Worm (Caenorhabditis elegans) whole organism, L1 larva: ENCODE results near the gene T01G5.7.

ENCODE experiments used
- ceh-82 ChIP-seq, 3 experiments: fragments of 150-350 bp in 1 of 3; sonication (generic microtip) in 2 of 3; optimal IDR thresholded peaks; 2 replicates each; lab custom pipeline; 2014 to 2017; ENCODE audit warnings: missing biosample characterization in 3 of 3, missing genetic modification characterization in 3 of 3
- dpl-1 ChIP-seq, 3 experiments: fragments of 150-350 bp in 2 of 3; sonication (generic microtip) in 1 of 3; optimal IDR thresholded peaks; 2 replicates each; lab custom pipeline; 2014 to 2017; ENCODE audit warnings: missing biosample characterization in 3 of 3, missing genetic modification characterization in 3 of 3, missing genetic modification reagents in 3 of 3
- dsc-1 ChIP-seq: sonication (generic microtip); optimal IDR thresholded peaks from 2 replicates; lab custom pipeline; 2016; ENCODE audit warnings: mild to moderate bottlenecking, missing genetic modification characterization, missing compliant biosample characterization
- efl-1 ChIP-seq, 4 experiments: fragments of 150-350 bp; optimal IDR thresholded peaks in 3 of 4; peaks in 1 of 4; 1 replicate in 1 of 4; 2 replicates in 3 of 4; lab custom pipeline; 2014; ENCODE audit warnings: missing biosample characterization in 2 of 4, missing genetic modification characterization in 2 of 4, missing genetic modification reagents in 2 of 4
- efl-3 ChIP-seq: fragments of 200-800 bp; sonication (Bioruptor generic); optimal IDR thresholded peaks from 2 replicates; lab custom pipeline; 2018; ENCODE audit warnings: mild to moderate bottlenecking, missing genetic modification characterization, missing compliant biosample characterization
- egl-13 ChIP-seq: sonication (generic microtip); optimal IDR thresholded peaks from 2 replicates; lab custom pipeline; 2016; ENCODE audit warnings: missing genotype, missing genetic modification reagents, missing genetic modification characterization, missing compliant biosample characterization
- elt-3 ChIP-seq, 6 experiments: fragments of 150-350 bp in 1 of 6; sonication (generic microtip); optimal IDR thresholded peaks; 2 replicates each; lab custom pipeline; 2017 to 2018; ENCODE audit warnings: missing biosample characterization in 6 of 6, missing genetic modification characterization in 6 of 6, inconsistent platforms in 1 of 6
- ets-5 ChIP-seq: fragments of 200-800 bp; sonication (Bioruptor generic); IDR thresholded peaks from 2 replicates; pipeline ENCODE4 v1.3.6; 2022; ENCODE audit warnings: missing genetic modification characterization, missing compliant biosample characterization
- fkh-10 ChIP-seq: sonication (generic microtip); optimal IDR thresholded peaks from 2 replicates; lab custom pipeline; 2017; ENCODE audit warnings: missing biosample characterization, missing genetic modification reagents, missing genetic modification characterization
- fkh-4 ChIP-seq: sonication (generic microtip); optimal IDR thresholded peaks from 2 replicates; lab custom pipeline; 2016; ENCODE audit warnings: missing compliant biosample characterization, missing genetic modification characterization, borderline replicate concordance
- hlh-17 ChIP-seq: fragments of 200-800 bp; sonication (Bioruptor generic); optimal IDR thresholded peaks from 2 replicates; lab custom pipeline; 2018; ENCODE audit warnings: missing genetic modification characterization, mild to moderate bottlenecking, missing compliant biosample characterization, moderate library complexity, borderline replicate concordance
- hpl-2 ChIP-seq: fragments of 150-350 bp; optimal IDR thresholded peaks from 2 replicates; lab custom pipeline; 2014; ENCODE audit warnings: missing biosample characterization, missing genetic modification reagents, missing genetic modification characterization
- isw-1 ChIP-seq: fragments of 200-800 bp; sonication (Bioruptor generic); IDR thresholded peaks from 2 replicates; pipeline ENCODE4 v1.3.6; 2022; ENCODE audit warnings: missing genetic modification characterization, missing compliant biosample characterization
- lin-14 ChIP-seq: fragments of 200-800 bp; sonication (Bioruptor generic); optimal IDR thresholded peaks from 2 replicates; lab custom pipeline; 2018; ENCODE audit warnings: mild to moderate bottlenecking, missing genetic modification characterization, moderate library complexity, missing compliant biosample characterization
- lin-15B ChIP-seq: fragments of 150-350 bp; sonication (generic microtip); optimal IDR thresholded peaks from 3 replicates; lab custom pipeline; 2014; ENCODE audit warnings: missing biosample characterization, missing genetic modification characterization
- lin-35 ChIP-seq, 2 experiments: fragments of 150-350 bp; optimal IDR thresholded peaks; 2 replicates each; lab custom pipeline; 2014; ENCODE audit warnings: missing biosample characterization in 2 of 2, missing genetic modification characterization in 2 of 2, missing genetic modification reagents in 2 of 2
- lin-39 ChIP-seq: fragments of 150-350 bp; optimal IDR thresholded peaks from 2 replicates; lab custom pipeline; 2014; ENCODE audit warnings: missing biosample characterization, missing genetic modification reagents, missing genetic modification characterization
- lir-3 ChIP-seq: sonication (generic microtip); optimal IDR thresholded peaks from 2 replicates; lab custom pipeline; 2016; ENCODE audit warnings: mild to moderate bottlenecking, missing genetic modification characterization, moderate library complexity, missing compliant biosample characterization; ENCODE audit not compliant: poor library complexity
- mab-9 ChIP-seq: fragments of 200-800 bp; sonication (Bioruptor generic); IDR thresholded peaks from 2 replicates; pipeline ENCODE4 v1.3.6; 2022; ENCODE audit warnings: missing genetic modification reagents, missing genetic modification characterization, missing compliant biosample characterization
- mdl-1 ChIP-seq, 2 experiments: fragments of 150-350 bp; optimal IDR thresholded peaks; 2 replicates each; lab custom pipeline; 2014 to 2017; ENCODE audit warnings: missing biosample characterization in 2 of 2, missing genetic modification characterization in 2 of 2, inconsistent platforms in 1 of 2
- nhr-19 ChIP-seq: fragments of 200-800 bp; sonication (Bioruptor generic); conservative IDR thresholded peaks from 2 replicates; pipeline ENCODE4 v1.3.6; 2022; ENCODE audit warnings: missing genetic modification characterization, missing compliant biosample characterization
- nhr-237 ChIP-seq: fragments of 150-350 bp; optimal IDR thresholded peaks from 2 replicates; lab custom pipeline; 2014; ENCODE audit warnings: missing biosample characterization, missing genetic modification characterization
- nhr-28 ChIP-seq: fragments of 150-350 bp; optimal IDR thresholded peaks from 2 replicates; lab custom pipeline; 2014; ENCODE audit warnings: missing biosample characterization, missing genetic modification characterization
- pag-3 ChIP-seq: sonication (generic microtip); optimal IDR thresholded peaks from 2 replicates; lab custom pipeline; 2017; ENCODE audit warnings: missing genetic modification characterization, mild to moderate bottlenecking, missing compliant biosample characterization, antibody characterized with exemption, borderline replicate concordance; ENCODE audit not compliant: insufficient read depth
- pax-3 ChIP-seq: fragments of 200-800 bp; sonication (Bioruptor generic); optimal IDR thresholded peaks from 2 replicates; lab custom pipeline; 2018; ENCODE audit warnings: mild to moderate bottlenecking, missing genetic modification characterization, moderate library complexity, missing compliant biosample characterization
- skn-1 ChIP-seq: fragments of 150-350 bp; optimal IDR thresholded peaks from 2 replicates; lab custom pipeline; 2014; ENCODE audit warnings: missing biosample characterization, missing genetic modification characterization
- snpc-4 ChIP-seq: fragments of 150-350 bp; optimal IDR thresholded peaks from 2 replicates; lab custom pipeline; 2014; ENCODE audit warnings: missing biosample characterization, missing genetic modification characterization
- snu-23 ChIP-seq: sonication (generic microtip); optimal IDR thresholded peaks from 2 replicates; lab custom pipeline; 2016; ENCODE audit warnings: missing genetic modification characterization, missing compliant biosample characterization
- sox-4 ChIP-seq: sonication (generic microtip); optimal IDR thresholded peaks from 2 replicates; lab custom pipeline; 2016; ENCODE audit warnings: missing genetic modification characterization, missing compliant biosample characterization
- swsn-7 ChIP-seq: sonication (generic microtip); optimal IDR thresholded peaks from 2 replicates; lab custom pipeline; 2016; ENCODE audit warnings: missing genetic modification characterization, missing compliant biosample characterization
- tlp-1 ChIP-seq: fragments of 150-350 bp; optimal IDR thresholded peaks from 2 replicates; lab custom pipeline; 2014; ENCODE audit warnings: missing biosample characterization, missing genetic modification characterization
- unc-130 ChIP-seq: fragments of 150-350 bp; optimal IDR thresholded peaks from 2 replicates; lab custom pipeline; 2017; ENCODE audit warnings: missing biosample characterization, missing genetic modification characterization, inconsistent platforms
- zag-1 ChIP-seq: fragments of 150-350 bp; optimal IDR thresholded peaks from 2 replicates; lab custom pipeline; 2014; ENCODE audit warnings: missing biosample characterization, missing genetic modification characterization

The T01G5.7 gene

ce11 chrV:15147776-15148175 is 36.0 kb downstream of the T01G5.7 start, which contains the start of gene T09F5.20:
Gene T09F5.20, minus strand, starts transcription at chrV:15147876.
- TF ChIP-seq mdl-1 (tag; optimal IDR thresholded peaks at IDR 0.05; lab: Kevin White, UChicago) (no peak), skn-1 (no peak), nhr-28 (tag; lab: Kevin White, UChicago) (no peak), elt-3 (tag; optimal IDR thresholded peaks at IDR 0.05; lab: Kevin White, UChicago) (no peak), efl-3 (GFP tag; lab: Kevin White, UChicago) (no peak), unc-130 (no peak), lin-35 (GFP tag; optimal IDR thresholded peaks at IDR 0.05; lab: Kevin White, UChicago) (no peak), lin-14 (GFP tag; lab: Kevin White, UChicago) (no peak), snpc-4 (tag; lab: Kevin White, UChicago) (no peak), nhr-237 (tag; lab: Kevin White, UChicago) (no peak), hlh-17 (GFP tag; lab: Kevin White, UChicago) (no peak), fkh-10 (GFP tag; lab: Kevin White, UChicago) (no peak), sox-4 (tag; lab: Kevin White, UChicago) (no peak), pax-3 (no peak)

DNA sequence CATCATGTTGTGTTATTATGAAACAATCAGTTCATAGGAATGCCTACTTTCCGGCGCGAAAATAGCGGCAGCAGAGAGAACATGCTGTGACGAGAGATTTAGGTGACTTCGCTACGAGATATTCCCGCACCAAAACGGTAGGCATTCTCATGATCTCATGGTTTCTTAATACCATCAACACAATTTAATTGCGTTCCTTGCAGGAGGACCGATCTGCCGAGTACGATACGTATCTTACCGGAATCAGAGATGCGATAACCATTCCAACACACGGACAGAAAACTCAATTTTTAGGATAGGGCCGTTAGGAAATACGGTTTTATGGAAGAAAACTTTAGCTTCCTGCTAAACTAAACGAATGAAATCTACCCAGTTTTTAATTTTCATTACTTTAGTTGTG is 37.0 kb downstream of the T01G5.7 start, which contains the start of gene T09F5.1:
T09F5.1 (plus strand) TSS at position 301 of the 400 bp plus-strand sequence.
- TF ChIP-seq fkh-4 (no peak), tlp-1 (tag; lab: Kevin White, UChicago) (no peak), sox-4 (tag; lab: Kevin White, UChicago) (no peak), hpl-2 (GFP tag; lab: Kevin White, UChicago) (no peak), dpl-1 (GFP tag; optimal IDR thresholded peaks at IDR 0.05; lab: Kevin White, UChicago) (no peak), mab-9 (no peak), pag-3 (tag; lab: Kevin White, UChicago) (no peak), lir-3 (tag; lab: Kevin White, UChicago) (no peak), zag-1 (tag; lab: Kevin White, UChicago) (no peak), ets-5 (GFP tag; lab: Robert Waterston, UW) (no peak), isw-1 (GFP tag; lab: Robert Waterston, UW) (no peak), elt-3 (tag; optimal IDR thresholded peaks at IDR 0.05; lab: Kevin White, UChicago) (no peak), fkh-10 (GFP tag; lab: Kevin White, UChicago) (no peak)

ce11 chrV:15150176-15150575 is 38.4 kb downstream of the T01G5.7 start:
- TF ChIP-seq swsn-7 (tag; lab: Kevin White, UChicago) (no peak), lin-39 (no peak), sox-4 (tag; lab: Kevin White, UChicago) (no peak), dsc-1 (tag; lab: Kevin White, UChicago) (no peak), lin-15B (no peak), nhr-237 (tag; lab: Kevin White, UChicago) (no peak), efl-1 (optimal IDR thresholded peaks at IDR 0.05; lab: Kevin White, UChicago) (no peak), efl-1 (GFP tag; optimal IDR thresholded peaks at IDR 0.05 in 1 of 2; lab: Kevin White, UChicago) (no peak)

DNA sequence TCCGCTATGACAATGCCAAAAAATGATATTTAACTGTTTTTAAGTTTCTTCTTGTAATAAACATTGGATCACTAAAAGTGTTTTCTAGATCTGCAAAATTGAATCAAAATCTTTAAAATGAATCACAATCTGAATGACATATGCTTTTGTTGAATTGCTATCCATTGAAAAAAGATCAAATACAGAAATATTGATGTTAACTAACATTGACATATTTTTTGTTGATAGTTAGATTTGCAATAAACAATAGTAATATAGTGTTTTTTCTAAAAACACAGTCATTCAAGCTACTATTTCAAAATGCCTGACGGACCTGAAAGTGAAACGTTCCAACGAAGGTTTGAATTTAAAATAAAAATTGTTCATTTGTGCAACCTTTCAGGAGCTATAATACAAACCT is 38.9 kb downstream of the T01G5.7 start, which contains the start of gene T09F5.2:
T09F5.2 (plus strand) TSS at position 301 of the 400 bp plus-strand sequence.
- TF ChIP-seq egl-13 (tag; lab: Kevin White, UChicago) (no peak), ceh-82 (tag; optimal IDR thresholded peaks at IDR 0.05; lab: Kevin White, UChicago) (no peak), hpl-2 (GFP tag; lab: Kevin White, UChicago) (no peak), nhr-19 (GFP tag; lab: Robert Waterston, UW) (no peak)

DNA sequence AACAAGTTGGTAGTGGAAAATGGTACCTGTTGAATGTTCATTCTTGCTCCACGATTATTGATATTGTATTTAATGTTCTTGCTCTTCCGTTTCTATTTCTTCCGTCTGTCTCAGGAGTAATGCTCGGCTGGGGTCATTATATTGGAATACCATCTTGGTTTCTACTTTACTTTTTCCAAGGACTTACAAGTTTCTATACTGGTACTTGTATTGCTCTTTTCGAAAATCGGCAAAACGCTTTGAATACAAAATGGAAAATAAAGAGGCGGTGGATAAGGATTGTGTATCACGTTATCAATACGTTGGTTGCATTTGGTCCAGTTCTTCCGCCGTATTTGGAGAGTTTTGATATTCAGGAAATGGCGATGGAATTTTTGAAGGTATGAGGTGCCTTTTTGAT is 40.2 kb downstream of the T01G5.7 start:
- TF ChIP-seq snu-23 (GFP tag; lab: Kevin White, UChicago) (no peak), efl-1 (optimal IDR thresholded peaks at IDR 0.05; lab: Kevin White, UChicago) (no peak), efl-1 (GFP tag; optimal IDR thresholded peaks at IDR 0.05 in 1 of 2; lab: Kevin White, UChicago) (peak in 1 of 2 experiments; percentile 72)
